Worm (Caenorhabditis elegans) whole organism, L4 larva: ENCODE measurements around the gene rsp-4.

Experiments used
- F49E8.2 ChIP-seq: sonication (generic microtip); optimal IDR thresholded peaks from 2 replicates; lab custom pipeline; 2016; ENCODE audit warnings: missing compliant biosample characterization, mild to moderate bottlenecking, missing genetic modification characterization, borderline replicate concordance
- R02D3.7 ChIP-seq: fragments of 150-350 bp; sonication (generic microtip); optimal IDR thresholded peaks from 3 replicates; lab custom pipeline; 2014; ENCODE audit warnings: missing biosample characterization, missing genetic modification characterization
- Y48G9A.11 ChIP-seq: fragments of 200-800 bp; sonication (Bioruptor generic); IDR thresholded peaks from 2 replicates; pipeline ENCODE4 v1.3.6; 2022; ENCODE audit warnings: missing genetic modification reagents, missing genetic modification characterization, missing compliant biosample characterization
- aha-1 ChIP-seq: fragments of 150-350 bp; peaks from one replicate; lab custom pipeline; 2014; ENCODE audit warnings: missing biosample characterization, missing genetic modification characterization
- attf-4 ChIP-seq: sonication (generic microtip); optimal IDR thresholded peaks from 3 replicates; lab custom pipeline; 2017; ENCODE audit warnings: missing biosample characterization, missing genetic modification characterization
- ceh-82 ChIP-seq: sonication (generic microtip); optimal IDR thresholded peaks from 2 replicates; lab custom pipeline; 2017; ENCODE audit warnings: missing biosample characterization, missing genetic modification characterization
- cey-2 ChIP-seq: sonication (generic microtip); optimal IDR thresholded peaks from 3 replicates; lab custom pipeline; 2017; ENCODE audit warnings: missing genetic modification characterization, mild to moderate bottlenecking, missing compliant biosample characterization, antibody characterized with exemption, borderline replicate concordance; ENCODE audit not compliant: insufficient read depth
- ctbp-1 ChIP-seq: fragments of 200-800 bp; sonication (Bioruptor generic); IDR thresholded peaks from 2 replicates; pipeline ENCODE4 v1.3.6; 2022; ENCODE audit warnings: missing genetic modification reagents, missing genetic modification characterization, missing compliant biosample characterization
- daf-16 ChIP-seq, 3 experiments: sonication (generic microtip); optimal IDR thresholded peaks; 2 replicates each; lab custom pipeline; 2016 to 2017; ENCODE audit warnings: missing genetic modification characterization in 3 of 3, missing genetic modification reagents in 3 of 3, mild to moderate bottlenecking in 2 of 3, missing compliant biosample characterization in 2 of 3, missing biosample characterization in 1 of 3, moderate library complexity in 1 of 3
- dmd-6 ChIP-seq: fragments of 200-800 bp; sonication (Bioruptor generic); IDR thresholded peaks from 2 replicates; pipeline ENCODE4 v1.3.6; 2022; ENCODE audit warnings: missing genetic modification reagents, missing genetic modification characterization, missing compliant biosample characterization
- dmd-9 ChIP-seq: fragments of 200-800 bp; sonication (Bioruptor generic); IDR thresholded peaks from 2 replicates; pipeline ENCODE4 v1.3.6; 2022; ENCODE audit warnings: missing genetic modification reagents, missing genetic modification characterization, missing compliant biosample characterization
- duxl-1 ChIP-seq: sonication (generic microtip); optimal IDR thresholded peaks from 2 replicates; lab custom pipeline; 2016; ENCODE audit warnings: mild to moderate bottlenecking, missing genetic modification characterization, moderate library complexity, missing compliant biosample characterization; ENCODE audit not compliant: poor library complexity
- hlh-11 ChIP-seq: fragments of 200-800 bp; sonication (Bioruptor generic); optimal IDR thresholded peaks from 2 replicates; lab custom pipeline; 2018; ENCODE audit warnings: mild to moderate bottlenecking, missing genetic modification characterization, missing compliant biosample characterization
- hlh-30 ChIP-seq: sonication (generic microtip); optimal IDR thresholded peaks from 2 replicates; lab custom pipeline; 2017; ENCODE audit warnings: antibody characterized with exemption, mild to moderate bottlenecking, missing genetic modification characterization, missing compliant biosample characterization; ENCODE audit not compliant: insufficient read depth
- hmg-1.1 ChIP-seq: fragments of 200-800 bp; sonication (Bioruptor generic); IDR thresholded peaks from 2 replicates; pipeline ENCODE4 v1.3.6; 2022; ENCODE audit warnings: missing genetic modification reagents, missing genetic modification characterization, missing compliant biosample characterization
- lin-15B ChIP-seq: fragments of 150-350 bp; sonication (generic microtip); optimal IDR thresholded peaks from 3 replicates; lab custom pipeline; 2014; ENCODE audit warnings: missing biosample characterization, missing genetic modification characterization
- lin-38 ChIP-seq: fragments of 200-800 bp; sonication (Bioruptor generic); IDR thresholded peaks from 2 replicates; pipeline ENCODE4 v1.3.6; 2022; ENCODE audit warnings: missing genetic modification reagents, missing genetic modification characterization, missing compliant biosample characterization
- lsy-2 ChIP-seq, 2 experiments: fragments of 150-350 bp in 1 of 2; sonication (generic microtip) in 1 of 2; optimal IDR thresholded peaks; 2 replicates each; lab custom pipeline; 2014 to 2017; ENCODE audit warnings: missing biosample characterization in 2 of 2, missing genetic modification characterization in 2 of 2
- madf-5 ChIP-seq, 2 experiments: fragments of 200-800 bp; sonication (Bioruptor generic); IDR thresholded peaks; 2 replicates each; pipeline ENCODE4 v1.3.6; 2022; ENCODE audit warnings: missing compliant biosample characterization in 2 of 2, missing genetic modification characterization in 2 of 2
- nhr-28 ChIP-seq: fragments of 150-350 bp; optimal IDR thresholded peaks from 2 replicates; lab custom pipeline; 2014; ENCODE audit warnings: missing biosample characterization, missing genetic modification characterization
- nhr-42 ChIP-seq: fragments of 200-800 bp; sonication (Bioruptor generic); IDR thresholded peaks from 2 replicates; pipeline ENCODE4 v1.3.6; 2022; ENCODE audit warnings: missing genetic modification characterization, missing compliant biosample characterization
- nhr-6 ChIP-seq: fragments of 150-350 bp; optimal IDR thresholded peaks from 2 replicates; lab custom pipeline; 2014; ENCODE audit warnings: missing biosample characterization, missing genetic modification characterization
- nhr-77 ChIP-seq: fragments of 150-350 bp; optimal IDR thresholded peaks from 2 replicates; lab custom pipeline; 2014; ENCODE audit warnings: missing biosample characterization, missing genetic modification characterization
- skn-1 ChIP-seq: fragments of 150-350 bp; optimal IDR thresholded peaks from 2 replicates; lab custom pipeline; 2014; ENCODE audit warnings: missing biosample characterization, missing genetic modification characterization
- snpc-1.2 ChIP-seq: fragments of 200-800 bp; sonication (Bioruptor generic); IDR thresholded peaks from 2 replicates; pipeline ENCODE4 v1.3.6; 2022; ENCODE audit warnings: missing genetic modification reagents, missing genetic modification characterization, missing compliant biosample characterization
- spr-1 ChIP-seq: sonication (generic microtip); optimal IDR thresholded peaks from 2 replicates; lab custom pipeline; 2016; ENCODE audit warnings: mild to moderate bottlenecking, missing genetic modification characterization, missing compliant biosample characterization
- tra-1 ChIP-seq: fragments of 200-800 bp; sonication (Bioruptor generic); IDR thresholded peaks from 2 replicates; pipeline ENCODE4 v1.3.6; 2022; ENCODE audit warnings: missing genetic modification reagents, missing genetic modification characterization, missing compliant biosample characterization
- unc-130 ChIP-seq: sonication (generic microtip); optimal IDR thresholded peaks from 2 replicates; lab custom pipeline; 2016; ENCODE audit warnings: missing genetic modification reagents, missing genetic modification characterization, missing compliant biosample characterization
- unc-62 ChIP-seq, 3 experiments: fragments of 150-350 bp in 1 of 3; sonication (generic microtip); optimal IDR thresholded peaks in 2 of 3; peaks in 1 of 3; 1 replicate in 1 of 3; 2 replicates in 2 of 3; lab custom pipeline; 2014 to 2017; ENCODE audit warnings: missing biosample characterization in 3 of 3, missing genetic modification characterization in 3 of 3, missing genetic modification reagents in 3 of 3, missing genotype in 1 of 3
- vab-7 ChIP-seq: fragments of 200-800 bp; sonication (Bioruptor generic); IDR thresholded peaks from 2 replicates; pipeline ENCODE4 v1.3.6; 2022; ENCODE audit warnings: missing genetic modification reagents, missing genetic modification characterization, missing compliant biosample characterization
- zfp-2 ChIP-seq: sonication (generic microtip); optimal IDR thresholded peaks from 2 replicates; lab custom pipeline; 2016; ENCODE audit warnings: mild to moderate bottlenecking, missing genetic modification characterization, missing compliant biosample characterization

The rsp-4 gene

DNA sequence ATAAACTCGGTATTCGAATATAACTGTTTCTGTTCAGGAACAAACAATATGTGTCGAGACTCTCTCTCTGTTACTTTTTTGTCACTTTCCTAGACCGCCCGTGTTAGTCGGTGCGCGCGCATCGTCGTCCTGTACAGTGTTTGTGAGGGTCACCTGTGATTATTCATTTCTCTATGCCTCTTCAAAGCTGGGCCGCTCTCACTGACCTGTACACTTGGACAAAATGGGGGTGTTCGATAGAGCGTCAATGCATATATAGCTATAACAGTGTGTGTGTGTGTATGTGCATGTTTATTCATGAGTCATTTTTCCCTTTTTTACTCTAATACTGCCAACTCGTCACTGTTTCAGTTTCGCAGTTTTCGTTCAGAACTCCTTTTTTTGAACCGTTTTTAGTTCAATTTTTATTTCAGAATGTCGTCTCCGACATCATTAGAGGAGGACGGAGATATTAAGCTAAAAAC, 9.0 kb downstream of the rsp-4 start, which contains the start of gene pkc-3 (continued):
- TF ChIP-seq ctbp-1 (GFP tag; lab: Robert Waterston, UW) (no peak), cey-2 (tag; lab: Kevin White, UChicago) (no peak), zfp-2 (tag; lab: Kevin White, UChicago) (no peak), spr-1 (tag; lab: Kevin White, UChicago) (peak; percentile 51), tra-1 (GFP tag; lab: Robert Waterston, UW) (no peak), duxl-1 (tag; lab: Kevin White, UChicago) (peak; percentile 50), madf-5 (GFP tag; IDR thresholded peaks at IDR 0.05; lab: Robert Waterston, UW) (no peak), R02D3.7 (tag; lab: Kevin White, UChicago) (no peak), ceh-82 (tag; lab: Kevin White, UChicago) (no peak)

DNA sequence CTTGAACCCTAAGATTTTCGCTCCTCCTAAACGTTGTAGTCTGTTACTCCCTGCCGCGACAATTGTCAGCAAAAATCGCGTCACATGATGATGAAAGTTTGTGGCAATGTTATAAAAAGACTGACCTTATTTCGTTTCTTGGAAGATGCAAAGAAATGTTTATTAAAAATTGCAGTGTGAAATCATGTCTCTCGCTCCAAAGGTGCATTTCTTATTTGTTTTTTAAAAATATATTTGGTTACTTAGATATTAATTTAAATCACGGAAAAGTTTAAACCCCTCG, 10.5 kb downstream of the rsp-4 start:
- no peak for TF ChIP-seq nhr-42 (GFP tag; lab: Robert Waterston, UW)
- TF ChIP-seq attf-4 (tag; lab: Kevin White, UChicago): no peak
- peak; percentile 1 for TF ChIP-seq hlh-11 (tag; lab: Kevin White, UChicago)
- TF ChIP-seq unc-62 (GFP tag; optimal IDR thresholded peaks at IDR 0.05 in 1 of 2; lab: Kevin White, UChicago): peak in 1 of 2 experiments; percentile 49
- no peak for TF ChIP-seq unc-62 (tag; optimal IDR thresholded peaks at IDR 0.05; lab: Kevin White, UChicago)
- TF ChIP-seq lsy-2 (tag; optimal IDR thresholded peaks at IDR 0.05; lab: Kevin White, UChicago): peak in 1 of 2 experiments; percentile 11
- TF ChIP-seq vab-7 (GFP tag; lab: Robert Waterston, UW): no peak
- TF ChIP-seq nhr-28 (tag; lab: Kevin White, UChicago): peak; percentile 44
- TF ChIP-seq dmd-6 (GFP tag; lab: Robert Waterston, UW): no peak
- TF ChIP-seq hlh-30 (tag; lab: Kevin White, UChicago): peak; percentile 50

DNA sequence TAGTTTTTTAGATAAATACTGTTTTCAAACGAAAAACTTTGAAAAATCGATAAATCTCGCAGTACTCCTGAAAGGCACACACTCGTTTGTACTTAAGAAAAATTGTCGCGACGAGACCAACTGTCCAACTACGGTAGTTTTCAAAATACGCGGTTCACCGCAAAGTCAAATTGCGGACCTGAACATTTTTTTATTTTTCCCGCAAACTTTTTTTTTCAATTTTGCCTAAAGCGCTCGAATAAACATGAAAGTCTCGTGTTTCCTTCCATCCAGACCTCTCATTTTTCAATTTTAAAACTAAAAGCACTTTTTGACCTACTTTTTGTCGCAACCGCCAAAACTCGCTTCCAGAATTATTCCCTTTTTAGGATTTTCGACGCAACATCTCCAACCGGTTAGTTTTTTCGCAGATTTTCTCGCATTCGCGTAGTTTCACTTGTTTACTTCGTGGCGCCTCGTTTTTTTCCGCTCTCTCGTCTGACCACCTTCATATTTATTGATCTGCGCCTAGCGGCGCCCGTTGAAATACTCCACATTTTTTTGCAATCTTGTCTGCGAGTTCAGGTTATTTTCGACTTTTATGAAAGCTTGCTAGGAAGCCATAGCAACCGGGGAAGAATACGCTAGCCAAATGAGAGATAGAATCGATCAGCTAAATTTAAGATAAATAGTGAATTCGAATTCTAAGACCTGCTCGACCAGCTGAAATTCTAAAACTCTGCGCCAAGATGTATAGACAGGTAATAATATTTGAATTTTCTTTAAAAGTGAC, 11.0 kb downstream of the rsp-4 start, which contains the start of gene prdx-2:
Gene prdx-2, plus strand, starts transcription at position 729 of the 772 bp plus-strand sequence.
- TF ChIP-seq F49E8.2 (tag; lab: Kevin White, UChicago) (peak; percentile 18), unc-62 (GFP tag; optimal IDR thresholded peaks at IDR 0.05 in 1 of 2; lab: Kevin White, UChicago) (peak in 1 of 2 experiments; percentile 98), unc-62 (tag; optimal IDR thresholded peaks at IDR 0.05; lab: Kevin White, UChicago) (no peak), Y48G9A.11 (peak; percentile 58; the same call in 1 of the 2 replicates), lsy-2 (tag; optimal IDR thresholded peaks at IDR 0.05; lab: Kevin White, UChicago) (peak in 1 of 2 experiments; percentile 45), lin-38 (peak; percentile 58; the same call in 1 of the 2 replicates), hmg-1.1 (GFP tag; lab: Robert Waterston, UW) (0 out of 2 replicates have a peak, but pooled peaks have one; percentile 30), snpc-1.2 (no peak), aha-1 (tag; lab: Kevin White, UChicago) (peak; percentile 22), unc-130 (GFP tag; lab: Kevin White, UChicago) (peak; percentile 56), nhr-6 (no peak), daf-16 (GFP tag; optimal IDR thresholded peaks at IDR 0.05; lab: Kevin White, UChicago) (no peak), daf-16 (tag; optimal IDR thresholded peaks at IDR 0.05; lab: Kevin White, UChicago) (peak; percentile 32), lin-15B (tag; lab: Kevin White, UChicago) (no peak)

DNA sequence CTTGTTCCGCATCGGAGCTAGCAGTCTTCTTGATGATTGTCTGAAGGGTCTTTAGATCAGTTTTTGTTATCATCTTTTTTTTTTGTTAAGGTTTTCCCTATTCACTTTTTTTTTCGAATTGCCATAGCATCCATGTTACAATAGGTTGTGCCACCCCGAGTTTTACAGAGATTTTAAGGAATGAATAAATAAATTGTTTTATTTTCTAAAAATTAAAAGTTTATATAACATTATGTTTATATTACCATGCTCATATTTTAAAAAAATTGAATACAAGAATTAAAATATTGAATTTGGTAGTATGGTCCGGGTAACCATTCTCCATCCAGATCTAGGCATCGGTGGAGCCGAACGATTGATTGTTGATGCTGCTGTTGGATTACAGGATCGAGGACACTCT, 13.7 kb downstream of the rsp-4 start, which contains the start of gene algn-2:
Gene algn-2, plus strand, starts transcription at position 301 of the 400 bp plus-strand sequence.
- TF ChIP-seq spr-1 (tag; lab: Kevin White, UChicago): no peak
- TF ChIP-seq vab-7 (GFP tag; lab: Robert Waterston, UW): no peak
- no peak for TF ChIP-seq duxl-1 (tag; lab: Kevin White, UChicago)
- TF ChIP-seq snpc-1.2: no peak
- TF ChIP-seq nhr-77 (tag; lab: Kevin White, UChicago): no peak
- no peak for TF ChIP-seq skn-1 (tag; lab: Kevin White, UChicago)
- TF ChIP-seq dmd-9 (GFP tag; lab: Robert Waterston, UW): no peak
